Worm (Caenorhabditis elegans): Measurements from ENCODE around the gene ent-5.

The ent-5 gene

ce11 chrX:4622024-4622423 lies 27.0 kb downstream of the ent-5 start, which contains the start of gene C46C11.3:
Gene C46C11.3 (plus strand): TSS chrX:4622324.
- no peak for TF ChIP-seq ztf-4 (tag; optimal IDR thresholded peaks at IDR 0.05)
- no peak for TF ChIP-seq R02D3.7 (tag; optimal IDR thresholded peaks at IDR 0.05)
- no peak for TF ChIP-seq elt-1 (tag; optimal IDR thresholded peaks at IDR 0.05)
- no peak for TF ChIP-seq mbf-1 (tag; optimal IDR thresholded peaks at IDR 0.05)
- no peak for TF ChIP-seq C34F6.9 (tag; optimal IDR thresholded peaks at IDR 0.05)
- TF ChIP-seq lin-39 (tag; optimal IDR thresholded peaks at IDR 0.05), result no peak
- no peak for TF ChIP-seq ceh-16 (tag; optimal IDR thresholded peaks at IDR 0.05)
- no peak for TF ChIP-seq unc-62 (GFP tag; optimal IDR thresholded peaks at IDR 0.05)
- no peak for TF ChIP-seq aly-2 (tag; optimal IDR thresholded peaks at IDR 0.05)
- no peak for TF ChIP-seq skn-1 (tag; optimal IDR thresholded peaks at IDR 0.05)
- TF ChIP-seq sem-4 (tag; optimal IDR thresholded peaks at IDR 0.05), result no peak
- TF ChIP-seq sma-9 (GFP tag; optimal IDR thresholded peaks at IDR 0.05), result no peak
- no peak for TF ChIP-seq sma-9 (tag; optimal IDR thresholded peaks at IDR 0.05)
- no peak for TF ChIP-seq egl-27 (tag; optimal IDR thresholded peaks at IDR 0.05)
- TF ChIP-seq mdl-1 (tag; optimal IDR thresholded peaks at IDR 0.05), result no peak
- TF ChIP-seq ceh-82 (tag; optimal IDR thresholded peaks at IDR 0.05), result no peak
- TF ChIP-seq crh-2 (tag; optimal IDR thresholded peaks at IDR 0.05), result no peak
- TF ChIP-seq nhr-77 (tag; optimal IDR thresholded peaks at IDR 0.05), result no peak
- TF ChIP-seq nhr-21 (tag; optimal IDR thresholded peaks at IDR 0.05), result no peak

ce11 chrX:4620019-4620418 lies 29.0 kb downstream of the ent-5 start:
- TF ChIP-seq lin-11 (tag; optimal IDR thresholded peaks at IDR 0.05) (peak; percentile 31), unc-55 (GFP tag; optimal IDR thresholded peaks at IDR 0.05) (peak; percentile 33), blmp-1 (tag; optimal IDR thresholded peaks at IDR 0.05; ENCODE audit: insufficient read depth) (no peak), zag-1 (tag; optimal IDR thresholded peaks at IDR 0.05) (peak; percentile 58), skn-1 (tag; optimal IDR thresholded peaks at IDR 0.05) (no peak)

- TF ChIP-seq lsy-2 (tag; optimal IDR thresholded peaks at IDR 0.05) (peak in 1 of 2 experiments; percentile 9), nhr-129 (tag; optimal IDR thresholded peaks at IDR 0.05) (peak; percentile 76), C34F6.9 (tag; optimal IDR thresholded peaks at IDR 0.05) (peak; percentile 28), unc-39 (tag; optimal IDR thresholded peaks at IDR 0.05) (no peak), unc-55 (GFP tag; optimal IDR thresholded peaks at IDR 0.05) (peak; percentile 57)
Measured at ce11 chrX:4619582-4619981, 29.4 kb downstream of the ent-5 start, which contains the start of gene pqn-65. Gene pqn-65 (minus strand): TSS chrX:4619635.

- no peak for TF ChIP-seq R02D3.7 (tag; optimal IDR thresholded peaks at IDR 0.05)
- no peak for TF ChIP-seq nhr-77 (tag; optimal IDR thresholded peaks at IDR 0.05)
- no peak for TF ChIP-seq ztf-1 (GFP tag; conservative IDR thresholded peaks at IDR 0.05)
- TF ChIP-seq lsy-2 (tag; optimal IDR thresholded peaks at IDR 0.05), result peak in 1 of 2 experiments; percentile 2
- no peak for TF ChIP-seq snpc-4 (tag; optimal IDR thresholded peaks at IDR 0.05)
- TF ChIP-seq unc-55 (GFP tag; optimal IDR thresholded peaks at IDR 0.05), result peak; percentile 51
- TF ChIP-seq nhr-129 (tag; optimal IDR thresholded peaks at IDR 0.05), result peak; percentile 42
Measured at ce11 chrX:4616832-4617231, 32.2 kb downstream of the ent-5 start.

- TF ChIP-seq dmd-4 (tag; optimal IDR thresholded peaks at IDR 0.05), result no peak
- no peak for TF ChIP-seq ztf-11 (tag; optimal IDR thresholded peaks at IDR 0.05)
- TF ChIP-seq nhr-77 (tag; optimal IDR thresholded peaks at IDR 0.05), result no peak
- no peak for TF ChIP-seq ceh-82 (tag; optimal IDR thresholded peaks at IDR 0.05)
- TF ChIP-seq sma-9 (GFP tag; optimal IDR thresholded peaks at IDR 0.05), result no peak
- no peak for TF ChIP-seq sma-9 (tag; optimal IDR thresholded peaks at IDR 0.05)
- no peak for TF ChIP-seq ZK546.5 (tag; optimal IDR thresholded peaks at IDR 0.05)
- TF ChIP-seq elt-1 (tag; optimal IDR thresholded peaks at IDR 0.05), result no peak
Measured at ce11 chrX:4615034-4615433, 34.0 kb downstream of the ent-5 start.

ce11 chrX:4609635-4610034 lies 39.4 kb downstream of the ent-5 start:
- TF ChIP-seq nhr-237 (tag; optimal IDR thresholded peaks at IDR 0.05), result no peak
- no peak for TF ChIP-seq sem-4 (tag; optimal IDR thresholded peaks at IDR 0.05)
- TF ChIP-seq ztf-1 (GFP tag; conservative IDR thresholded peaks at IDR 0.05), result no peak
- TF ChIP-seq Y55F3AM.14 (GFP tag; optimal IDR thresholded peaks at IDR 0.05), result no peak
- TF ChIP-seq ztf-11 (tag; optimal IDR thresholded peaks at IDR 0.05), result no peak

Measured in whole organism, L2 larva.